Worm (Caenorhabditis elegans): ENCODE data around the gene heri-1.

Gene heri-1

DNA sequence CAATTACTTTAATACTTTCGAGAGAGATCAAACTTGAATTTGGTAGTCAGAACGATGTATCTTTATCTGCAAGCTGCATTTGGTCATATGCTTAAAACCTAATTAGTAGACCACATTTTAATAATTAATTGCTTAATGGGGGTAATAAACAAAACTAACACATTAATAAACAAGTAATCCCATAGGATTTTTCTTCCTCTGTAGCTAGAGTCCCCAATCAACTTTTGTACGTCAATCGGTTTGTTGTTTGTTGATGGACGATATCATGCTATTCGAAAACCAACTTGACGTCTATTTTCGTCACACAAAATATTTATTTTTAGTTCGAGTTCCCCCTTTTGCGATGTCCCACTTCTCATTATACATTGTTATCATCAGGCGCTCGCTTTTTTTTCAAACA is 11.5 kb downstream of the heri-1 start:
- TF ChIP-seq sdc-2 (tag; optimal IDR thresholded peaks at IDR 0.05) (no peak), unc-42 (tag; optimal IDR thresholded peaks at IDR 0.05) (no peak)

DNA sequence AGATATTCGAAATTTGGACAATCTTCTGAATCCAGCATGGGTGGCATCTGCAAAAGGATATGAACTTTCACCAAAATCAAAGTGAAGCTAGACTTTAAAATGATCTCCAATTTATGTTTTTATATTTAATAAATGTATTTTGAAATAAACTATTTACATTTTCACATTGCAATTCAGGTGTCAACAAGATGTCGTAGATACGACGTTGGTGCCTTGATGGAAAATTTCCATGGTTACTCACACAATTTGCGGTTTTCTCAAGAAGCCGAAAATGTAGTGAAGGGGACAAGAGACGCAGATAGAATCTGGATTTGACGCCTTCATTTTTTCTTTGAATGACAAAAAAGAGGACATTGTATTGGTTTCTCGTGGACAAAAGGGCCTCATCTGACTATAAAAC is 13.5 kb downstream of the heri-1 start, which contains the start of gene rgs-3:
Gene rgs-3, plus strand, starts transcription at position 301 of the 400 bp plus-strand sequence.
- TF ChIP-seq ceh-31 (tag; optimal IDR thresholded peaks at IDR 0.05): no peak
- no peak for TF ChIP-seq elt-2 (tag; optimal IDR thresholded peaks at IDR 0.05)
- TF ChIP-seq unc-42 (tag; optimal IDR thresholded peaks at IDR 0.05): no peak
- TF ChIP-seq dmd-4 (tag; optimal IDR thresholded peaks at IDR 0.05; ENCODE audit: borderline replicate concordance): no peak
- TF ChIP-seq fax-1 (tag; optimal IDR thresholded peaks at IDR 0.05): no peak
- TF ChIP-seq ceh-6 (GFP tag; optimal IDR thresholded peaks at IDR 0.05): no peak
- no peak for TF ChIP-seq ceh-22 (tag; optimal IDR thresholded peaks at IDR 0.05)
- TF ChIP-seq ama-1 (optimal IDR thresholded peaks at IDR 0.05): no peak
- no peak for TF ChIP-seq ceh-45 (GFP tag; IDR thresholded peaks at IDR 0.05)
- no peak for TF ChIP-seq odd-2 (tag; optimal IDR thresholded peaks at IDR 0.05)
- TF ChIP-seq tbx-7 (tag; optimal IDR thresholded peaks at IDR 0.05): no peak
- TF ChIP-seq ref-2 (tag; optimal IDR thresholded peaks at IDR 0.05): no peak
- TF ChIP-seq hlh-8 (tag; optimal IDR thresholded peaks at IDR 0.05): no peak
- TF ChIP-seq tbx-2 (tag; optimal IDR thresholded peaks at IDR 0.05): no peak
- no peak for TF ChIP-seq ceh-19 (GFP tag; optimal IDR thresholded peaks at IDR 0.05)
- no peak for TF ChIP-seq ztf-16 (tag; optimal IDR thresholded peaks at IDR 0.05)
- no peak for TF ChIP-seq nfya-1 (tag; optimal IDR thresholded peaks at IDR 0.05)
- no peak for TF ChIP-seq C08G9.2 (tag; optimal IDR thresholded peaks at IDR 0.05)

DNA sequence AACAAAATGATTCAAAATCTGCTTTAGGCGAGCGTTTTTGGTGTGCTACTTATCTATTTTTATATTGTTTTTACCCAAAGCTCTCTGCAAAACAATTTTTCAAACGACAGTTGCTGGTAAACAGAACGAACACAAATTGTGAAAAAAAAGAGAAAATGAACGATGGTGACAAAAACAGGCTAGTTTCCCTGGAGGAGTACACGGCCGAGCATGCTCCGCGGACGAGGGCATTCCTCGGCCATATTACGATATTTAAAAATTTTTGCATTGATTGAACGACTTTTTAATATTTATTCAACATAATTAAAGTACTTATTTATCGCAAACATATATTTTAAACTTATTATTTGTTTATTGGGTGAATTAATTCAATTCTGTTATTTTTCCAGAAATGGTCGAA is 15.6 kb downstream of the heri-1 start, which contains the start of the genes tpp-2 and rbbp-5:
Gene tpp-2, minus strand, starts transcription at position 157 of the 400 bp plus-strand sequence.
Gene rbbp-5, plus strand, starts transcription at position 390 of the 400 bp plus-strand sequence.
- peak; percentile 37 for TF ChIP-seq rnt-1 (tag; optimal IDR thresholded peaks at IDR 0.05)
- TF ChIP-seq fkh-10 (GFP tag; optimal IDR thresholded peaks at IDR 0.05): no peak
- TF ChIP-seq ceh-34 (tag; optimal IDR thresholded peaks at IDR 0.05): peak; percentile 2
- peak; percentile 30 for TF ChIP-seq ceh-14 (tag; optimal IDR thresholded peaks at IDR 0.05)
- TF ChIP-seq ets-4 (tag; optimal IDR thresholded peaks at IDR 0.05): peak; percentile 83
- no peak for TF ChIP-seq ceh-30 (tag; optimal IDR thresholded peaks at IDR 0.05)
- no peak for TF ChIP-seq ceh-18 (tag; optimal IDR thresholded peaks at IDR 0.05)
- TF ChIP-seq hlh-8 (tag; optimal IDR thresholded peaks at IDR 0.05): peak; percentile 70
- no peak for TF ChIP-seq pag-3 (tag; optimal IDR thresholded peaks at IDR 0.05; ENCODE audit: borderline replicate concordance)
- TF ChIP-seq unc-3 (GFP tag; conservative IDR thresholded peaks at IDR 0.05): no peak
- no peak for TF ChIP-seq unc-3 (tag; optimal IDR thresholded peaks at IDR 0.05)
- peak; percentile 87 for TF ChIP-seq ceh-2 (tag; optimal IDR thresholded peaks at IDR 0.05)
- TF ChIP-seq fax-1 (tag; optimal IDR thresholded peaks at IDR 0.05): peak; percentile 49
- TF ChIP-seq F13H6.1 (tag; optimal IDR thresholded peaks at IDR 0.05): peak; percentile 34
- TF ChIP-seq fkh-6 (tag; optimal IDR thresholded peaks at IDR 0.05): peak; percentile 15
- peak; percentile 65 for TF ChIP-seq tbx-7 (tag; optimal IDR thresholded peaks at IDR 0.05)
- TF ChIP-seq ceh-31 (tag; optimal IDR thresholded peaks at IDR 0.05): peak; percentile 88
- peak; percentile 82 for TF ChIP-seq C08G9.2 (tag; optimal IDR thresholded peaks at IDR 0.05)
- peak; percentile 23 for TF ChIP-seq ref-2 (tag; optimal IDR thresholded peaks at IDR 0.05)
- no peak for TF ChIP-seq hlh-6 (tag; optimal IDR thresholded peaks at IDR 0.05)
- peak; percentile 76 for TF ChIP-seq zip-5 (tag; optimal IDR thresholded peaks at IDR 0.05)
- no peak for TF ChIP-seq pax-1 (tag; optimal IDR thresholded peaks at IDR 0.05)
- TF ChIP-seq ztf-16 (tag; optimal IDR thresholded peaks at IDR 0.05): no peak
- TF ChIP-seq tbx-2 (tag; optimal IDR thresholded peaks at IDR 0.05): peak; percentile 84

DNA sequence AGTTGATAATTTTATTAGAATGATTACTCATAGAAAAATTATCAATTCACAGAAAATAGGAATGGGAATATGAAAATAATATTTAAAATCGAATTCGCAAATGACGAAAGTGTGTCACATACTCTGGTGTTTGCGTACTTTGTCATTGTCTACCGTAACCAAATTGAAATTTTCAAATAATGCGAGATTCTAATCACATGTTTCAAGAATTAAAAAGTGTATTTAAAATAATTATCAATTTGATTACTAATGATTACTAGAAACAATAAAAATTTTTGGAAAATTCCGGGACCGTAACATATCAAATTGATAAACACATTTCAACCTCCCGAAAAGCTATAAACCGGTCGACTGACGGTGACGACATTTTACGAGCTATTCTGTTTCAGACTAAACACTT is 21.6 kb downstream of the heri-1 start, which contains the start of the genes fbf-2 and nspg-3:
Gene fbf-2, minus strand, starts transcription at position 101 of the 400 bp plus-strand sequence.
Gene nspg-3, plus strand, starts transcription at position 388 of the 400 bp plus-strand sequence.
- no peak for TF ChIP-seq lim-6 (tag; optimal IDR thresholded peaks at IDR 0.05)
- no peak for TF ChIP-seq K02D7.2 (tag; optimal IDR thresholded peaks at IDR 0.05)
- no peak for TF ChIP-seq ztf-16 (tag; optimal IDR thresholded peaks at IDR 0.05)
